Fruit fly (Drosophila melanogaster) whole organism, wandering third instar larva: ENCODE measurements around the gene CG31697.
A peak's percentile ranks its signal among the peaks of the same experiment; 100 is the strongest.

Experiments
- Dfd ChIP-seq: fragments of >200 bp; optimal IDR thresholded peaks from 2 replicates; lab custom pipeline; 2017; ENCODE audit warnings: missing biosample characterization, missing genetic modification characterization
- GATAd ChIP-seq: sonication (Bioruptor generic); optimal IDR thresholded peaks from 2 replicates; lab custom pipeline; 2016; ENCODE audit warnings: missing biosample characterization, missing genetic modification characterization
- HLH106 ChIP-seq: fragments of 200-800 bp; optimal IDR thresholded peaks from 3 replicates; lab custom pipeline; 2019; ENCODE audit warnings: missing biosample characterization, mild to moderate bottlenecking, missing genetic modification characterization, moderate library complexity
- Mio ChIP-seq: sonication (Bioruptor generic); optimal IDR thresholded peaks from 2 replicates; lab custom pipeline; 2016; ENCODE audit warnings: missing biosample characterization, missing genetic modification characterization
- OdsH ChIP-seq: fragments of 200-800 bp; sonication (Bioruptor generic); optimal IDR thresholded peaks from 2 replicates; lab custom pipeline; 2016; ENCODE audit warnings: missing biosample characterization, mild to moderate bottlenecking, missing genetic modification characterization
- br ChIP-seq: fragments of 200-800 bp; sonication (Bioruptor generic); optimal IDR thresholded peaks from 2 replicates; lab custom pipeline; 2016; ENCODE audit warnings: missing biosample characterization, missing genetic modification characterization
- h ChIP-seq: fragments of 200-800 bp; sonication (Bioruptor generic); optimal IDR thresholded peaks from 3 replicates; lab custom pipeline; 2016; ENCODE audit warnings: missing biosample characterization, mild to moderate bottlenecking, missing genetic modification characterization
- jim ChIP-seq: fragments of 175-275, 200-325 bp; sonication (Bioruptor generic); optimal IDR thresholded peaks from 2 replicates; lab custom pipeline; 2016; ENCODE audit warnings: missing biosample characterization, mild to moderate bottlenecking, missing genetic modification characterization
- lola ChIP-seq: fragments of >200 bp; optimal IDR thresholded peaks from 2 replicates; lab custom pipeline; 2017; ENCODE audit warnings: missing biosample characterization, missing genetic modification characterization
- psq ChIP-seq: fragments of 200-800 bp; sonication (Bioruptor generic); optimal IDR thresholded peaks from 3 replicates; lab custom pipeline; 2017; ENCODE audit warnings: missing biosample characterization, mild to moderate bottlenecking, missing genetic modification characterization, moderate library complexity
- sv ChIP-seq: fragments of 200-800 bp; sonication (Bioruptor generic); optimal IDR thresholded peaks from 3 replicates; lab custom pipeline; 2016; ENCODE audit warnings: missing biosample characterization, missing genetic modification characterization
- usp ChIP-seq: fragments of >200 bp; optimal IDR thresholded peaks from 2 replicates; lab custom pipeline; 2017; ENCODE audit warnings: missing biosample characterization, missing genetic modification characterization

DNA sequence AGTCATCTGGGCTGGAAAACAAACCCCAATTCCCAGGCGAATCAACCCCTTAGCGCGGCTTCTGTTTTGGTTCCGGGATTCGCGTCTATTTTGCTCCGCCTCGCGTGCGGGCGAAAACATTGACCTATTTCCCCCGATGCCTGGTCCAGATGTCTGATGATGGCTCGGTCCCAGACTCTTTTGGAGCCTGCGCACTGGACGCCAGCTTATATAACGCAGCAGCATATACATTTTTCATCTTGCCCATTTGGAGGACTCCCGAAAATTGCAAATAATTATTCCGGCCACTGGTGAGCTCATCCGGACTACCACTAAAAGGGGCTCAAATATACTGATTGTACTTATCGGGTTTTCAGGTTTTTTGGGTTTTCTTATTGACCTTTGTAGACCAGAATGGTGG lies 19.2 kb upstream of the CG31697 start:
- TF ChIP-seq jim (GFP tag; lab: Kevin White, UChicago) (no peak), OdsH (GFP tag; lab: Kevin White, UChicago) (no peak), usp (GFP tag; lab: Kevin White, UChicago) (no peak), Mio (GFP tag; lab: Kevin White, UChicago) (no peak), h (GFP tag; lab: Kevin White, UChicago) (no peak), br (no peak), lola (GFP tag; lab: Kevin White, UChicago) (no peak), Dfd (no peak), psq (peak; percentile 34), HLH106 (tag; lab: Kevin White, UChicago) (no peak), GATAd (GFP tag; lab: Kevin White, UChicago) (no peak), sv (GFP tag; lab: Kevin White, UChicago) (no peak)
